Worm (Caenorhabditis elegans) whole organism, L3 larva: ENCODE measurements around the gene srd-12.

ENCODE experiments used
- R02D3.7 ChIP-seq: fragments of 150-350 bp; optimal IDR thresholded peaks from 2 replicates; lab custom pipeline; 2014; ENCODE audit warnings: missing biosample characterization, missing genetic modification characterization
- aly-2 ChIP-seq: fragments of 150-350 bp; optimal IDR thresholded peaks from 2 replicates; lab custom pipeline; 2014; ENCODE audit warnings: missing biosample characterization, missing genetic modification characterization
- ama-1 ChIP-seq: fragments of 150-350 bp; optimal IDR thresholded peaks from 2 replicates; lab custom pipeline; 2018
- elt-2 ChIP-seq: sonication (generic microtip); optimal IDR thresholded peaks from 2 replicates; lab custom pipeline; 2016; ENCODE audit warnings: missing genetic modification reagents, mild to moderate bottlenecking, missing genetic modification characterization, missing compliant biosample characterization
- eor-1 ChIP-seq, 2 experiments: fragments of 150-350 bp; optimal IDR thresholded peaks; 2 replicates each; lab custom pipeline; 2014 to 2018; ENCODE audit warnings: missing biosample characterization in 2 of 2, missing genetic modification characterization in 2 of 2
- jun-1 ChIP-seq: fragments of 150-350 bp; optimal IDR thresholded peaks from 2 replicates; lab custom pipeline; 2014; ENCODE audit warnings: missing biosample characterization, missing genetic modification reagents, missing genetic modification characterization
- lin-39 ChIP-seq: fragments of 150-350 bp; optimal IDR thresholded peaks from 2 replicates; lab custom pipeline; 2018; ENCODE audit warnings: missing biosample characterization, missing genetic modification reagents, missing genetic modification characterization
- nfya-1 ChIP-seq: sonication (generic microtip); optimal IDR thresholded peaks from 2 replicates; lab custom pipeline; 2017; ENCODE audit warnings: missing genetic modification characterization, mild to moderate bottlenecking, missing compliant biosample characterization, antibody characterized with exemption, moderate library complexity; ENCODE audit not compliant: insufficient read depth
- unc-39 ChIP-seq: sonication (generic microtip); optimal IDR thresholded peaks from 4 replicates; lab custom pipeline; 2017; ENCODE audit warnings: missing biosample characterization, missing genetic modification characterization
- unc-62 ChIP-seq: fragments of 150-350 bp; sonication (generic microtip); optimal IDR thresholded peaks from 4 replicates; lab custom pipeline; 2014; ENCODE audit warnings: missing biosample characterization, missing genetic modification reagents, missing genetic modification characterization

ce11 chrIV:5669459-5669858 is 39.4 kb upstream of the srd-12 start, which contains the start of gene T19E7.6:
- TF ChIP-seq unc-62 (GFP tag; lab: Kevin White, UChicago), result no peak
- no peak for TF ChIP-seq jun-1 (tag; lab: Kevin White, UChicago)
- no peak for TF ChIP-seq aly-2 (tag; lab: Kevin White, UChicago)
- TF ChIP-seq eor-1 (tag; optimal IDR thresholded peaks at IDR 0.05; lab: Kevin White, UChicago), result no peak
- no peak for TF ChIP-seq elt-2
- no peak for TF ChIP-seq nfya-1 (tag; lab: Kevin White, UChicago)
- TF ChIP-seq unc-39 (tag; lab: Kevin White, UChicago), result no peak
- TF ChIP-seq ama-1 (lab: Kevin White, UChicago), result no peak
- TF ChIP-seq R02D3.7 (tag; lab: Kevin White, UChicago), result no peak
- no peak for TF ChIP-seq lin-39 (tag; lab: Kevin White, UChicago)
